Fruit fly (Drosophila melanogaster) whole organism, prepupa: ENCODE measurements around the gene CG2082.

Experiments used
- Blimp-1 ChIP-seq: fragments of 200-800 bp; sonication (Bioruptor generic); optimal IDR thresholded peaks from 3 replicates; lab custom pipeline; 2017; ENCODE audit warnings: missing biosample characterization, missing genetic modification characterization, mild to moderate bottlenecking, moderate library complexity, missing genetic modification reagents
- Eip78C ChIP-seq: fragments of 200-800 bp; sonication (Bioruptor generic); peaks from one replicate; lab custom pipeline; 2016; ENCODE audit warnings: missing biosample characterization, missing genetic modification characterization
- Hr38 ChIP-seq: sonication (Bioruptor generic); optimal IDR thresholded peaks from 2 replicates; lab custom pipeline; 2016; ENCODE audit warnings: missing biosample characterization, missing genetic modification characterization
- spab ChIP-seq: fragments of 200-800 bp; sonication (Bioruptor generic); optimal IDR thresholded peaks from 2 replicates; lab custom pipeline; 2017; ENCODE audit warnings: missing biosample characterization, mild to moderate bottlenecking, missing genetic modification characterization, missing genetic modification reagents

DNA sequence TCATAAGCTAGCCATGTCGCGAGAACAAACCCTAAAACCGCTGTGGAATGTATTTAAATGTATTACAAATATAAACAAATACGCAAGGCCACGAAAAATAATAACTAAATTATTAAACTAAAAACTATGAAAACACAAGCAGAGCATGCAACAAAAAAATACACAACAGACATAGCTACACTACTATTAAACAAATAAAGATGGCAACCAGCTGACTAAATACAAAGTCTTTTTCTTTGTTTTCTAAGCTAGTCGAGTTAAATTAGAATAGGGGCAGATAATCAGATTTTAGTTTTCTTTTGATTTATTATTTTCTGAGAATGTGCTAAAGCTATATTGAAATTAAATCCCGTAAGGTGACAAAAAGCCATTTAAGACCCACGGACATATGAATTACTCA, 34.2 kb downstream of the CG2082 start:
- TF ChIP-seq Blimp-1 (GFP tag; lab: Kevin White, UChicago) (no peak), Eip78C (no peak), spab (no peak), Hr38 (GFP tag; lab: Kevin White, UChicago) (no peak)
